Worm (Caenorhabditis elegans) whole organism, L2 larva: ENCODE data around the gene F56D6.11.

Experiments
- C34F6.9 ChIP-seq: fragments of 150-350 bp; optimal IDR thresholded peaks from 2 replicates; lab custom pipeline; 2014; ENCODE audit warnings: missing biosample characterization, missing genetic modification characterization
- ZK546.5 ChIP-seq: sonication (generic microtip); optimal IDR thresholded peaks from 2 replicates; lab custom pipeline; 2017; ENCODE audit warnings: missing biosample characterization, missing genetic modification characterization
- aly-2 ChIP-seq: fragments of 150-350 bp; optimal IDR thresholded peaks from 2 replicates; lab custom pipeline; 2014; ENCODE audit warnings: missing biosample characterization, missing genetic modification characterization
- ama-1 ChIP-seq: fragments of 150-350 bp; optimal IDR thresholded peaks from 2 replicates; lab custom pipeline; 2018; ENCODE audit warnings: inconsistent platforms
- blmp-1 ChIP-seq: sonication (generic microtip); optimal IDR thresholded peaks from 2 replicates; lab custom pipeline; 2017; ENCODE audit warnings: missing genetic modification characterization, mild to moderate bottlenecking, missing compliant biosample characterization, antibody characterized with exemption, moderate library complexity; ENCODE audit not compliant: insufficient read depth
- ceh-16 ChIP-seq: fragments of 150-350 bp; optimal IDR thresholded peaks from 2 replicates; lab custom pipeline; 2014; ENCODE audit warnings: missing biosample characterization, missing genetic modification characterization
- ceh-82 ChIP-seq: fragments of 150-350 bp; optimal IDR thresholded peaks from 2 replicates; lab custom pipeline; 2014; ENCODE audit warnings: missing biosample characterization, missing genetic modification characterization
- crh-2 ChIP-seq: sonication (generic microtip); optimal IDR thresholded peaks from 2 replicates; lab custom pipeline; 2017; ENCODE audit warnings: missing biosample characterization, missing genetic modification characterization
- dmd-4 ChIP-seq: sonication (generic microtip); optimal IDR thresholded peaks from 2 replicates; lab custom pipeline; 2017; ENCODE audit warnings: missing biosample characterization, missing genetic modification characterization
- egl-27 ChIP-seq: sonication (generic microtip); optimal IDR thresholded peaks from 3 replicates; lab custom pipeline; 2017; ENCODE audit warnings: missing biosample characterization, missing genetic modification reagents, missing genetic modification characterization
- elt-3 ChIP-seq: sonication (generic microtip); optimal IDR thresholded peaks from 2 replicates; lab custom pipeline; 2017; ENCODE audit warnings: missing biosample characterization, missing genetic modification characterization
- fos-1 ChIP-seq: fragments of 150-350 bp; optimal IDR thresholded peaks from 2 replicates; lab custom pipeline; 2014; ENCODE audit warnings: missing biosample characterization, missing genetic modification characterization
- gmeb-1 ChIP-seq: fragments of 150-350 bp; optimal IDR thresholded peaks from 2 replicates; lab custom pipeline; 2014; ENCODE audit warnings: missing biosample characterization, missing genetic modification characterization
- lin-11 ChIP-seq: fragments of 150-350 bp; sonication (generic microtip); optimal IDR thresholded peaks from 2 replicates; lab custom pipeline; 2014; ENCODE audit warnings: missing biosample characterization, missing genetic modification characterization, inconsistent platforms, mixed read lengths
- lin-13 ChIP-seq: fragments of 150-350 bp; optimal IDR thresholded peaks from 2 replicates; lab custom pipeline; 2014; ENCODE audit warnings: missing biosample characterization, missing genetic modification reagents, missing genetic modification characterization
- lin-39 ChIP-seq: fragments of 150-350 bp; optimal IDR thresholded peaks from 2 replicates; lab custom pipeline; 2014; ENCODE audit warnings: missing biosample characterization, missing genetic modification reagents, missing genetic modification characterization
- lsy-2 ChIP-seq, 2 experiments: fragments of 150-350 bp in 1 of 2; sonication (generic microtip) in 1 of 2; optimal IDR thresholded peaks; 2 replicates each; lab custom pipeline; 2014 to 2017; ENCODE audit warnings: missing biosample characterization in 2 of 2, missing genetic modification characterization in 2 of 2
- mdl-1 ChIP-seq, 2 experiments: fragments of 150-350 bp in 1 of 2; sonication (generic microtip) in 1 of 2; optimal IDR thresholded peaks; 2 replicates each; lab custom pipeline; 2017; ENCODE audit warnings: missing biosample characterization in 2 of 2, missing genetic modification characterization in 2 of 2
- nhr-10 ChIP-seq: sonication (generic microtip); optimal IDR thresholded peaks from 2 replicates; lab custom pipeline; 2017; ENCODE audit warnings: missing biosample characterization, missing genetic modification characterization
- nhr-11 ChIP-seq: fragments of 150-350 bp; optimal IDR thresholded peaks from 2 replicates; lab custom pipeline; 2014; ENCODE audit warnings: missing biosample characterization, missing genetic modification characterization
- nhr-12 ChIP-seq: fragments of 150-350 bp; optimal IDR thresholded peaks from 2 replicates; lab custom pipeline; 2014; ENCODE audit warnings: missing biosample characterization, missing genetic modification characterization
- nhr-129 ChIP-seq: fragments of 150-350 bp; optimal IDR thresholded peaks from 2 replicates; lab custom pipeline; 2014; ENCODE audit warnings: missing biosample characterization, missing genetic modification characterization
- nhr-21 ChIP-seq: fragments of 150-350 bp; optimal IDR thresholded peaks from 2 replicates; lab custom pipeline; 2014; ENCODE audit warnings: missing biosample characterization, missing genetic modification characterization
- nhr-23 ChIP-seq: fragments of 150-350 bp; optimal IDR thresholded peaks from 2 replicates; lab custom pipeline; 2014; ENCODE audit warnings: missing biosample characterization, missing genetic modification reagents, missing genetic modification characterization
- nhr-237 ChIP-seq: fragments of 150-350 bp; optimal IDR thresholded peaks from 2 replicates; lab custom pipeline; 2014; ENCODE audit warnings: missing biosample characterization, missing genetic modification characterization
- nhr-25 ChIP-seq: fragments of 150-350 bp; sonication (generic microtip); optimal IDR thresholded peaks from 3 replicates; lab custom pipeline; 2014; ENCODE audit warnings: missing biosample characterization, missing genetic modification characterization
- nhr-6 ChIP-seq: fragments of 150-350 bp; optimal IDR thresholded peaks from 2 replicates; lab custom pipeline; 2014; ENCODE audit warnings: missing biosample characterization, missing genetic modification characterization
- nhr-77 ChIP-seq: fragments of 150-350 bp; optimal IDR thresholded peaks from 2 replicates; lab custom pipeline; 2014; ENCODE audit warnings: missing biosample characterization, missing genetic modification characterization
- peb-1 ChIP-seq: fragments of 150-350 bp; optimal IDR thresholded peaks from 2 replicates; lab custom pipeline; 2014; ENCODE audit warnings: missing biosample characterization, missing genetic modification characterization
- sem-4 ChIP-seq: fragments of 150-350 bp; optimal IDR thresholded peaks from 2 replicates; lab custom pipeline; 2014; ENCODE audit warnings: missing biosample characterization, missing genetic modification reagents, missing genetic modification characterization
- skn-1 ChIP-seq: sonication (generic microtip); optimal IDR thresholded peaks from 2 replicates; lab custom pipeline; 2017; ENCODE audit warnings: missing biosample characterization, missing genetic modification characterization
- sma-3 ChIP-seq: sonication (generic microtip); optimal IDR thresholded peaks from 2 replicates; lab custom pipeline; 2016; ENCODE audit warnings: missing genetic modification reagents, missing genetic modification characterization, missing compliant biosample characterization
- sma-9 ChIP-seq, 2 experiments: fragments of 150-350 bp in 1 of 2; sonication (generic microtip) in 1 of 2; optimal IDR thresholded peaks; 2 replicates each; lab custom pipeline; 2014 to 2016; ENCODE audit warnings: missing genetic modification characterization in 2 of 2, mild to moderate bottlenecking in 1 of 2, missing biosample characterization in 1 of 2, missing compliant biosample characterization in 1 of 2, missing genetic modification reagents in 1 of 2, moderate library complexity in 1 of 2
- snpc-4 ChIP-seq: fragments of 150-350 bp; optimal IDR thresholded peaks from 2 replicates; lab custom pipeline; 2014; ENCODE audit warnings: missing biosample characterization, missing genetic modification characterization
- unc-39 ChIP-seq: fragments of 150-350 bp; optimal IDR thresholded peaks from 2 replicates; lab custom pipeline; 2014; ENCODE audit warnings: missing biosample characterization, missing genetic modification characterization
- unc-55 ChIP-seq: fragments of 150-350 bp; sonication (generic microtip); optimal IDR thresholded peaks from 3 replicates; lab custom pipeline; 2014; ENCODE audit warnings: missing biosample characterization, missing genetic modification reagents, missing genetic modification characterization
- unc-62 ChIP-seq: fragments of 150-350 bp; optimal IDR thresholded peaks from 2 replicates; lab custom pipeline; 2014; ENCODE audit warnings: missing biosample characterization, missing genetic modification reagents, missing genetic modification characterization
- zag-1 ChIP-seq: fragments of 150-350 bp; optimal IDR thresholded peaks from 2 replicates; lab custom pipeline; 2014; ENCODE audit warnings: missing biosample characterization, missing genetic modification characterization
- ztf-1 ChIP-seq: fragments of 200-800 bp; sonication (Bioruptor generic); conservative IDR thresholded peaks from 2 replicates; pipeline ENCODE4 v1.3.6; 2022; ENCODE audit warnings: missing genetic modification characterization, missing compliant biosample characterization
- ztf-11 ChIP-seq: sonication (generic microtip); optimal IDR thresholded peaks from 2 replicates; lab custom pipeline; 2017; ENCODE audit warnings: missing biosample characterization, missing genetic modification characterization

The F56D6.11 gene

DNA sequence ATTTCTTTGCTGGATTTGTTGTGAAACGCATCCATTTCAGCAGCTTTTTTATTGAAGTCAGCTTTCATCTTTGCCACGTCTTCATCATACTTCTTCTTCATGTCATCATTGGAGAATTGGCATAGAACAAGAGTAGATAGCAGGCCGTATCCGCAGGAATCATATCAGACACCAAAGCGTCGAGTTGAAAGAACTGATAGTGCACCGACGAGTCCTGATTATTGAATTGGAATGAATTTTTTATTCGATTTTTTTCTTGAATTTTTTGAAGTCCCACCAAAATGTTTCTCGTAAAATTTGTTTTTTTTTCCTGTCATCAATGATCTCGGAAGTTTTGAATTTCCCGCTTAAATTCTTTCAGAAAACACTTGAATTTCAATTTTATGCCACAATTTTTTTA lies at the start of gene F56D6.11:
Gene F56D6.11, minus strand, starts transcription at position 101 of the 400 bp plus-strand sequence.
- TF ChIP-seq C34F6.9 (tag; lab: Kevin White, UChicago) (no peak), unc-62 (GFP tag; lab: Kevin White, UChicago) (no peak), gmeb-1 (tag; lab: Kevin White, UChicago) (no peak), aly-2 (tag; lab: Kevin White, UChicago) (no peak), skn-1 (no peak), unc-39 (tag; lab: Kevin White, UChicago) (no peak), ztf-11 (tag; lab: Kevin White, UChicago) (no peak), lsy-2 (tag; optimal IDR thresholded peaks at IDR 0.05; lab: Kevin White, UChicago) (no peak), ceh-82 (tag; lab: Kevin White, UChicago) (no peak), elt-3 (no peak), ceh-16 (tag; lab: Kevin White, UChicago) (no peak), blmp-1 (no peak), peb-1 (tag; lab: Kevin White, UChicago) (no peak), lin-39 (tag; lab: Kevin White, UChicago) (no peak), nhr-237 (tag; lab: Kevin White, UChicago) (no peak)
- TF ChIP-seq, all 48 proteins: peak for 0

DNA sequence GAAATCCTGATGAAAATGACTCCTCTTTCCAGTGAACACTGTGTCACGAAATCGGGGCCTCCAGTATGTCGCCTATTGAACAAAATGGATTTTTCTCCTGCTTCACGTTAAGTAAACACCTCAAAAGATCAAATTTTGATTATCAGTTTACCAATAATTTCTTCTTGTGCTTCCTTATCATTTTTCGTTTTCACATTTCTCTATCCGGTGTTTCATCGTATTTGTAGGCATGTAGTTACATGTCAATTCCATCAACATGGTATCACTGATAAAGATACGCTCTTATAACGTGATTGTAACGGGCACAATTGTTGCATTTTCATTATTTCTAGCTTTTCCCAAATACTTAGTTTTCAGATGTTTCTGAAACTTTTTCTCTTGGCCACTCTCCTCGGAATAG lies 38.2 kb upstream of the F56D6.11 start, which contains the start of gene clec-72:
Gene clec-72, plus strand, starts transcription at position 358 of the 400 bp plus-strand sequence.
- TF ChIP-seq skn-1 (peak; percentile 11), crh-2 (tag; lab: Kevin White, UChicago) (peak; percentile 18), gmeb-1 (tag; lab: Kevin White, UChicago) (peak; percentile 5), peb-1 (tag; lab: Kevin White, UChicago) (no peak), fos-1 (tag; lab: Kevin White, UChicago) (peak; percentile 98), nhr-10 (tag; lab: Kevin White, UChicago) (no peak), sma-9 (GFP tag; optimal IDR thresholded peaks at IDR 0.05; lab: Kevin White, UChicago) (peak; percentile 50), sma-9 (tag; optimal IDR thresholded peaks at IDR 0.05; lab: Kevin White, UChicago) (no peak), lin-39 (tag; lab: Kevin White, UChicago) (no peak)

DNA sequence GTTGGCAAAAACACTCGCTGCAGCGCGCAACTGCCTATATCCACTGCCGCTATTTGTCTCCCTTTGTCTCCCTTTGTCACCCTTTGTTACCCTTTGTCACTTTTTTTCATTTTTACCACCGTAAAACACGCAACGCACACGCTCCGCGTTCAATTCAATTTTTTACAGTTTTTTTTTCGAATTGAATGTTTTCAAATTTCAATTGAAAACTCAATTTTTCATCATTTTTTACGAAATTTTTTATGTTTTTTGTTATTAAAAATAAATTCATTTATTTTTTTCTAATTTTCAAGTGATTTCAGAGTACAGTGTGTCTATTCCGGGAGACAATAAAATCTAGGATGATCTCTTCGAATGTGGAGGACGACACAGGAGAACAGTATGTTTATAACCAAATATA lies 36.7 kb upstream of the F56D6.11 start, which contains the start of gene Y46C8AL.11:
Gene Y46C8AL.11, plus strand, starts transcription at position 301 of the 400 bp plus-strand sequence.
- TF ChIP-seq nhr-11 (no peak), ztf-1 (GFP tag; lab: Robert Waterston, UW) (no peak), unc-39 (tag; lab: Kevin White, UChicago) (no peak), C34F6.9 (tag; lab: Kevin White, UChicago) (no peak), sma-3 (GFP tag; lab: Kevin White, UChicago) (no peak), ZK546.5 (no peak), zag-1 (tag; lab: Kevin White, UChicago) (no peak)

DNA sequence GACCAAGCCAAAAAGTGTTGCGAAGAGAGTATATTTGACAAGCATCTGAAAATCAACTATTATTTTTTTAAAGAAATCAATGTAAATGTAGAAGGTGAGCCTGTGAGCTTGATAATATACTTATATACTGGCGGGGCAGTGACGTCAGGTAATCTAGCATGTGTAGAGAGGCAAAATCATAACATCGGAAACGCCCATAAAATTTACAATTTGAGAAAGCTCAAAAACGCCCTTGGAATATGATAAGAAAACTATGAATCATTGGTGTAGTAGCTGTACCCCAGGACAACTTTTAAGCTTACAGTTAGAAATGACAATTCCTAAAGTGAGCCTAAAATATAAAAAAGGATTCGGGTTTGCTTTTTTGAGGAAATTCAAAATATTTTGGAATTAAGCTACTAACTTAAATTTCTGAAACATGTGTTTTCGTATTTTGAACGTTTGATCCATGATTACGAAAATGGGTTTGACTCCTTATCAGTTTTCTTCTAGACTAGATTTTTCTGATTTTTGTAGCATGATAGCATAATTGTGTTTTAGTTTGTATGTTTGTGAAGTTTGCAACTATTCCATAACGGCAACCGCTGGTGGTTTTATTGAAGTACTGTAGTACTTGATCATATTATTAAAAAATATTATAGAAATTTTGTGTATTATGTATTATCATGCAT lies 35.5 kb upstream of the F56D6.11 start, which contains the start of gene clec-174:
Gene clec-174, minus strand, starts transcription at position 51 of the 671 bp plus-strand sequence.
- TF ChIP-seq egl-27 = no peak
- TF ChIP-seq mdl-1 (tag; optimal IDR thresholded peaks at IDR 0.05; lab: Kevin White, UChicago) = no peak
- no peak for TF ChIP-seq nhr-129 (tag; lab: Kevin White, UChicago)
- no peak for TF ChIP-seq nhr-23 (tag; lab: Kevin White, UChicago)
- TF ChIP-seq nhr-12 (tag; lab: Kevin White, UChicago) = no peak
- TF ChIP-seq unc-55 (GFP tag; lab: Kevin White, UChicago) = no peak
- TF ChIP-seq dmd-4 = no peak
- TF ChIP-seq skn-1 = no peak
- TF ChIP-seq sma-9 (GFP tag; optimal IDR thresholded peaks at IDR 0.05; lab: Kevin White, UChicago) = no peak
- no peak for TF ChIP-seq sma-9 (tag; optimal IDR thresholded peaks at IDR 0.05; lab: Kevin White, UChicago)
- TF ChIP-seq nhr-6 (tag; lab: Kevin White, UChicago) = no peak
- TF ChIP-seq unc-39 (tag; lab: Kevin White, UChicago) = no peak
- no peak for TF ChIP-seq snpc-4

DNA sequence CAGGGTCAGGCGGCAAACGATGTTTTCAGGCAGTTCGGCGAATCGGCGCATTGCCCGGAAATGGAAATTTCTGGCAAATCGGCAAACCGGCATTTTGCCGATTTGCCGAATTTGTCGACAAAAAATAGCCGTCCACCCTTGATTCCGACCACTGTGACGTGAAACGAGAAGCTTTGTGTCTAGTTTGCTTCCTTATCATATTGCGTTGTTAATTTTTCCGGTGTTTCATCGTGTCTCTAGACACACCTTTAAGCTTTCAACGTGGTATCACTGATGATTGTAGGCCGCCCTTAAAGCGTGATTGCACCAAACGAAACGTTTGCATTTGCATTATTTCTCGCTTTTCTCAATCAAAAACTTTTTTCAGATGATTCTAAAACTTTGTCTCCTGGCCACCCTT lies 30.8 kb upstream of the F56D6.11 start, which contains the start of gene clec-71:
Gene clec-71, plus strand, starts transcription at position 362 of the 400 bp plus-strand sequence.
- no peak for TF ChIP-seq nhr-21
- TF ChIP-seq lin-13 (GFP tag; lab: Kevin White, UChicago) = no peak
- no peak for TF ChIP-seq ama-1 (lab: Kevin White, UChicago)
- TF ChIP-seq ceh-16 (tag; lab: Kevin White, UChicago) = no peak
- no peak for TF ChIP-seq lin-11 (tag; lab: Kevin White, UChicago)
- no peak for TF ChIP-seq skn-1
- no peak for TF ChIP-seq unc-62 (GFP tag; lab: Kevin White, UChicago)
- no peak for TF ChIP-seq crh-2 (tag; lab: Kevin White, UChicago)
- no peak for TF ChIP-seq sem-4 (tag; lab: Kevin White, UChicago)
- TF ChIP-seq mdl-1 (tag; optimal IDR thresholded peaks at IDR 0.05; lab: Kevin White, UChicago) = no peak
- no peak for TF ChIP-seq nhr-25 (tag; lab: Kevin White, UChicago)
- TF ChIP-seq nhr-237 (tag; lab: Kevin White, UChicago) = no peak
- TF ChIP-seq nhr-77 (tag; lab: Kevin White, UChicago) = no peak
